Worm (Caenorhabditis elegans) whole organism, L4/young adult: ENCODE results near the gene ztf-28.

Source experiments
- W03F9.2 ChIP-seq: fragments of 150-350 bp; optimal IDR thresholded peaks from 2 replicates; lab custom pipeline; 2014; ENCODE audit warnings: missing biosample characterization, missing genetic modification characterization
- him-1 ChIP-seq: sonication (generic microtip); optimal IDR thresholded peaks from 2 replicates; lab custom pipeline; 2016; ENCODE audit warnings: missing genotype, missing genetic modification reagents, missing genetic modification characterization, missing compliant biosample characterization

DNA sequence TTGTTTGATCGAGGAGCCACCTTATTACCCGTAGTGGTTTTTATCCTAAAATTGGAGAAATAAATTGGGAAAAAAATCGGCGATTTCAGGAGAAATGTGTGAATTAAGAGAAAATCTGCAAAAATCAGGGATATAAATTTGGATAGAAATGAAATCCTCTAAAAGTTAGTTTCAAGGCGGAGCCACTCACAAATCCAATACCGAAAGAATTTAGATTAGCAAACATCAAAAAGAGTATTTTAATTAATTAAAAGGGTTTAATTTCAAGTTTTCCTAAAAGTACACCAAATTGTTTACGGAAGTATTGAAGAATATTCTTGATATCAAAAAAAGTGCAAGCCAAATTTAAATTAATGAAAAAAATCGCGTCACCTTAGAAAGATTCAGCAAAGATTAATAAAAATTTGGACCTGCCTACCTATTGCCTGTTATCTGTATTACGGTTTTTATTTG, 31.5 kb downstream of the ztf-28 start, which contains the start of gene F22F7.8:
- no peak for TF ChIP-seq him-1
- TF ChIP-seq W03F9.2 (tag; lab: Kevin White, UChicago): no peak
